Fruit fly (Drosophila melanogaster) whole organism, prepupa: ENCODE results near the gene Arpc1.

Source experiments
- Blimp-1 ChIP-seq: fragments of 200-800 bp; sonication (Bioruptor generic); optimal IDR thresholded peaks from 3 replicates; lab custom pipeline; 2017; ENCODE audit warnings: missing biosample characterization, missing genetic modification characterization, mild to moderate bottlenecking, moderate library complexity, missing genetic modification reagents
- CG10669 ChIP-seq: fragments of 200-800 bp; sonication (Bioruptor generic); optimal IDR thresholded peaks from 3 replicates; lab custom pipeline; 2018; ENCODE audit warnings: missing biosample characterization, mild to moderate bottlenecking, missing genetic modification characterization, moderate library complexity
- CG11294 ChIP-seq: fragments of 200-800 bp; sonication (Bioruptor generic); IDR thresholded peaks from 2 replicates; pipeline ENCODE4 v1.3.6; 2022; ENCODE audit warnings: missing biosample characterization, missing genetic modification characterization
- CG11762 ChIP-seq: fragments of 200-800 bp; sonication (Bioruptor generic); optimal IDR thresholded peaks from 3 replicates; lab custom pipeline; 2016; ENCODE audit warnings: missing biosample characterization, missing genetic modification characterization; ENCODE audit not compliant: insufficient read depth
- CG11902 ChIP-seq: fragments of 200-800 bp; sonication (Bioruptor generic); optimal IDR thresholded peaks from 3 replicates; lab custom pipeline; 2016; ENCODE audit warnings: missing biosample characterization, missing genetic modification characterization
- CG15336 ChIP-seq: fragments of 200-800 bp; sonication (Bioruptor generic); IDR thresholded peaks from 2 replicates; pipeline ENCODE4 v1.3.6; 2022; ENCODE audit warnings: missing biosample characterization, missing genetic modification characterization
- CG16779 ChIP-seq: fragments of 200-800 bp; sonication (Bioruptor generic); optimal IDR thresholded peaks from 3 replicates; lab custom pipeline; 2017; ENCODE audit warnings: missing biosample characterization, mild to moderate bottlenecking, missing genetic modification characterization
- CG3032 ChIP-seq: fragments of 200-800 bp; optimal IDR thresholded peaks from 2 replicates; lab custom pipeline; 2019; ENCODE audit warnings: missing biosample characterization, mild to moderate bottlenecking, missing genetic modification characterization, moderate library complexity
- CG34406 ChIP-seq: fragments of 200-800 bp; sonication (Bioruptor generic); optimal IDR thresholded peaks from 3 replicates; lab custom pipeline; 2016; ENCODE audit warnings: missing biosample characterization, missing genetic modification characterization
- CG3919 ChIP-seq: fragments of 200-800 bp; sonication (Bioruptor generic); optimal IDR thresholded peaks from 3 replicates; lab custom pipeline; 2016; ENCODE audit warnings: missing biosample characterization, missing genetic modification characterization
- CG6792 ChIP-seq: fragments of 200-800 bp; sonication (Bioruptor generic); optimal IDR thresholded peaks from 3 replicates; lab custom pipeline; 2016; ENCODE audit warnings: missing biosample characterization, missing genetic modification characterization
- CG6808 ChIP-seq: fragments of 200-800 bp; sonication (Bioruptor generic); optimal IDR thresholded peaks from 3 replicates; lab custom pipeline; 2017; ENCODE audit warnings: missing biosample characterization, missing genetic modification characterization, mild to moderate bottlenecking, moderate library complexity, missing genetic modification reagents
- CG8319 ChIP-seq: fragments of 200-800 bp; sonication (Bioruptor generic); optimal IDR thresholded peaks from 3 replicates; lab custom pipeline; 2016; ENCODE audit warnings: missing biosample characterization, missing genetic modification characterization
- CG8632 ChIP-seq: fragments of 200-800 bp; sonication (Bioruptor generic); optimal IDR thresholded peaks from 3 replicates; lab custom pipeline; 2016; ENCODE audit warnings: missing biosample characterization, missing genetic modification characterization
- CG9139 ChIP-seq: fragments of 200-800 bp; sonication (Bioruptor generic); optimal IDR thresholded peaks from 3 replicates; lab custom pipeline; 2017; ENCODE audit warnings: missing biosample characterization, mild to moderate bottlenecking, missing genetic modification characterization
- Eip75B ChIP-seq: fragments of 200-800 bp; sonication (Bioruptor generic); optimal IDR thresholded peaks from 3 replicates; lab custom pipeline; 2016; ENCODE audit warnings: missing biosample characterization, missing genetic modification characterization
- Eip78C ChIP-seq: fragments of 200-800 bp; sonication (Bioruptor generic); peaks from one replicate; lab custom pipeline; 2016; ENCODE audit warnings: missing biosample characterization, missing genetic modification characterization
- Eip93F ChIP-seq: fragments of 200-800 bp; sonication (Bioruptor generic); optimal IDR thresholded peaks from 2 replicates; lab custom pipeline; 2016; ENCODE audit warnings: missing biosample characterization, mild to moderate bottlenecking, missing genetic modification characterization
- Ets21C ChIP-seq: fragments of 200-800 bp; sonication (Bioruptor generic); optimal IDR thresholded peaks from 3 replicates; lab custom pipeline; 2016; ENCODE audit warnings: missing biosample characterization, missing genetic modification characterization
- Ets96B ChIP-seq: fragments of 200-800 bp; optimal IDR thresholded peaks from 2 replicates; lab custom pipeline; 2019; ENCODE audit warnings: missing biosample characterization, mild to moderate bottlenecking, missing genetic modification characterization, moderate library complexity
- Gug ChIP-seq: fragments of 200-800 bp; sonication (Bioruptor generic); IDR thresholded peaks from 2 replicates; pipeline ENCODE4 v1.3.6; 2022; ENCODE audit warnings: missing biosample characterization, missing genetic modification characterization
- Hr39 ChIP-seq: fragments of 200-800 bp; sonication (Bioruptor generic); optimal IDR thresholded peaks from 2 replicates; lab custom pipeline; 2016; ENCODE audit warnings: missing biosample characterization, missing genetic modification characterization
- Hr4 ChIP-seq: fragments of 200-800 bp; sonication (Bioruptor generic); optimal IDR thresholded peaks from 3 replicates; lab custom pipeline; 2016; ENCODE audit warnings: missing biosample characterization, missing genetic modification characterization
- Lpt ChIP-seq: fragments of 200-800 bp; sonication (Bioruptor generic); optimal IDR thresholded peaks from 3 replicates; lab custom pipeline; 2016; ENCODE audit warnings: missing biosample characterization, missing genetic modification characterization
- Met ChIP-seq: fragments of 200-800 bp; sonication (Bioruptor generic); optimal IDR thresholded peaks from 3 replicates; lab custom pipeline; 2016; ENCODE audit warnings: missing biosample characterization, missing genetic modification characterization
- OdsH ChIP-seq: fragments of 200-800 bp; sonication (Bioruptor generic); optimal IDR thresholded peaks from 3 replicates; lab custom pipeline; 2016; ENCODE audit warnings: missing biosample characterization, missing genetic modification characterization
- Sox14 ChIP-seq: fragments of 200-800 bp; sonication (Bioruptor generic); optimal IDR thresholded peaks from 3 replicates; lab custom pipeline; 2016; ENCODE audit warnings: missing biosample characterization, missing genetic modification characterization
- dac ChIP-seq: fragments of 200-800 bp; sonication (Bioruptor generic); optimal IDR thresholded peaks from 2 replicates; lab custom pipeline; 2017; ENCODE audit warnings: missing biosample characterization, mild to moderate bottlenecking, missing genetic modification characterization
- dsx ChIP-seq: fragments of 200-800 bp; optimal IDR thresholded peaks from 3 replicates; lab custom pipeline; 2019; ENCODE audit warnings: missing biosample characterization, mild to moderate bottlenecking, missing genetic modification characterization, moderate library complexity; ENCODE audit not compliant: poor library complexity, severe bottlenecking
- eg ChIP-seq: fragments of 200-800 bp; sonication (Bioruptor generic); IDR thresholded peaks from 3 replicates; pipeline ENCODE4 v1.3.6; 2022; ENCODE audit warnings: missing biosample characterization, missing genetic modification characterization
- esn ChIP-seq: fragments of 200-800 bp; sonication (Bioruptor generic); optimal IDR thresholded peaks from 2 replicates; lab custom pipeline; 2016; ENCODE audit warnings: missing biosample characterization, mild to moderate bottlenecking, missing genetic modification characterization, moderate library complexity
- fd59A ChIP-seq: fragments of 200-800 bp; sonication (Bioruptor generic); optimal IDR thresholded peaks from 2 replicates; lab custom pipeline; 2017; ENCODE audit warnings: missing biosample characterization, mild to moderate bottlenecking, missing genetic modification characterization, missing genetic modification reagents
- lz ChIP-seq: fragments of 200-800 bp; sonication (Bioruptor generic); optimal IDR thresholded peaks from 3 replicates; lab custom pipeline; 2016; ENCODE audit warnings: missing biosample characterization, missing genetic modification characterization
- net ChIP-seq: fragments of 200-800 bp; sonication (Bioruptor generic); optimal IDR thresholded peaks from 3 replicates; lab custom pipeline; 2016; ENCODE audit warnings: missing biosample characterization, missing genetic modification characterization
- pdm3 ChIP-seq: fragments of 200-800 bp; sonication (Bioruptor generic); optimal IDR thresholded peaks from 3 replicates; lab custom pipeline; 2016; ENCODE audit warnings: missing biosample characterization, missing genetic modification characterization
- salr ChIP-seq, 2 experiments: fragments of 200-800 bp; sonication (Bioruptor generic); optimal IDR thresholded peaks; 3 replicates each; lab custom pipeline; 2016 to 2018; ENCODE audit warnings: missing biosample characterization in 2 of 2, missing genetic modification characterization in 2 of 2, mild to moderate bottlenecking in 1 of 2
- spab ChIP-seq: fragments of 200-800 bp; sonication (Bioruptor generic); optimal IDR thresholded peaks from 2 replicates; lab custom pipeline; 2017; ENCODE audit warnings: missing biosample characterization, mild to moderate bottlenecking, missing genetic modification characterization, missing genetic modification reagents
- svp ChIP-seq: fragments of 200-800 bp; sonication (Bioruptor generic); peaks from one replicate; lab custom pipeline; 2016; ENCODE audit warnings: missing biosample characterization, missing genetic modification characterization
- topi ChIP-seq: fragments of 200-800 bp; sonication (Bioruptor generic); optimal IDR thresholded peaks from 3 replicates; lab custom pipeline; 2016; ENCODE audit warnings: missing biosample characterization, missing genetic modification characterization
- vri ChIP-seq: fragments of 200-800 bp; sonication (Bioruptor generic); optimal IDR thresholded peaks from 3 replicates; lab custom pipeline; 2016; ENCODE audit warnings: missing biosample characterization, mild to moderate bottlenecking, missing genetic modification characterization

Arpc1 gene

dm6 chr2L:13780109-13780947, 49.2 kb downstream of the Arpc1 start, which contains the start of the genes CG9008 and p38b (continued):
- TF ChIP-seq CG11762 (peak; percentile 71), fd59A (GFP tag; lab: Kevin White, UChicago) (peak; percentile 74), Met (GFP tag; lab: Kevin White, UChicago) (peak; percentile 76), lz (peak; percentile 74), eg (GFP tag; lab: Robert Waterston, UW) (peak; percentile 69; the same call in 2 of the 3 replicates), spab (GFP tag; lab: Kevin White, UChicago) (peak; percentile 86), CG6792 (GFP tag; lab: Kevin White, UChicago) (peak; percentile 77), CG6808 (peak; percentile 86), topi (peak; percentile 68), CG3919 (peak; percentile 71), dac (GFP tag; lab: Kevin White, UChicago) (peak; percentile 39), CG9139 (GFP tag; lab: Kevin White, UChicago) (peak; percentile 58), Eip93F (GFP tag; lab: Kevin White, UChicago) (peak; percentile 76), Ets96B (tag; lab: Kevin White, UChicago) (peak; percentile 88), OdsH (peak; percentile 80), CG34406 (GFP tag; lab: Kevin White, UChicago) (peak; percentile 85), salr (GFP tag; optimal IDR thresholded peaks at IDR 0.05; lab: Kevin White, UChicago) (peak; percentile 19 to 86), Blimp-1 (GFP tag; lab: Kevin White, UChicago) (peak; percentile 65), Hr4 (GFP tag; lab: Kevin White, UChicago) (peak; percentile 71), CG11294 (peak; percentile 10; the same call in 1 of the 2 replicates), Lpt (GFP tag; lab: Kevin White, UChicago) (peak; percentile 61), Hr39 (peak; percentile 56), vri (GFP tag; lab: Kevin White, UChicago) (peak; percentile 58), esn (GFP tag; lab: Kevin White, UChicago) (peak; percentile 89), Eip75B (peak; percentile 68), CG16779 (tag; lab: Kevin White, UChicago) (peak; percentile 73), Ets21C (GFP tag; lab: Kevin White, UChicago) (peak; percentile 36), CG15336 (GFP tag; lab: Robert Waterston, UW) (peak; percentile 61), CG11902 (GFP tag; lab: Kevin White, UChicago) (peak; percentile 67), Gug (GFP tag; lab: Robert Waterston, UW) (peak; percentile 57), CG8319 (peak; percentile 67), CG8632 (GFP tag; lab: Kevin White, UChicago) (peak; percentile 88)

dm6 chr2L:13779795-13780108, 49.8 kb downstream of the Arpc1 start:
- TF ChIP-seq net (no peak), Sox14 (no peak), OdsH (no peak), topi (no peak), dsx (GFP tag; lab: Kevin White, UChicago) (no peak), CG11294 (no peak), CG3032 (no peak), CG3919 (no peak), Eip75B (no peak), pdm3 (GFP tag; lab: Kevin White, UChicago) (no peak), fd59A (GFP tag; lab: Kevin White, UChicago) (no peak), Ets21C (GFP tag; lab: Kevin White, UChicago) (no peak), Eip78C (no peak)

dm6 chr2L:13779162-13779561, 50.4 kb downstream of the Arpc1 start:
- peak; percentile 83 for TF ChIP-seq svp
- no peak for TF ChIP-seq CG10669
